Fruit fly (Drosophila melanogaster): ENCODE results near the gene BG642312.

Gene BG642312

DNA sequence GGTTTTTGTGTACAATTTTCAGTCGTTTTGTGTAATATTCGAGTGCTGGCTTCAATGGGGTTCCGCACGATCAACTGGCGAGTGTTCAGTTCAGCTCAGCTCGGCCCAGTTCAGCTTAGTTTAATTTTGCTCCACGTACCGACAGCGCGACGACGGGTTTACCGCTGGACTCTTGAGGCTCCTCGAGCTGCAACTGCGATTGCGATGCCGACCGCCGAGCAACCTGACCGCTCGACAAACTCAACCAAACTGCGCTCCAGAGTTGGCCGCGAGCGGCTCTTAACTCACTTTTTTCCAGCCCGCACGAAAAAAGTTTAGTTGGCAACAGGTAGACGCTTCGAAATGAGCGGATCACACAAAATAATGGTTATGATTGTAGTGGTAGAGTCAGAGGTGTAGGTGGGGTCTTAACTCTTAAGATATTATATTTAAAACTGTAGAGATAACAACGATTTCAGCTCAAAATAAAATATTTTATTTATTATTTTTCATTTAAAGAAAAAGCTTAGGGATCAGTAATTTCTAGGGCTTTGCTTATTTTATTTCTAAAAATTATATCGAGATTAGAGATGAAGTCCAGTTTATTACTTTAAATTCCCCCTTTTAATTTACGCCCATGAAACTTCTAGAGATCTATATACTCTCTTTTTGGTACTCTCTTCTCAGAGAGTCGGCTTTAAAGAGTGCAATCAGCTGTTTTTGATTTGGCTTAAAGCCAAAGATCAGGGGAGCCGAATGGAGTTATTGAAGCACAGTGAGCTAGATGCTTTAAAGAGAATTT lies 23.4 kb upstream of the BG642312 start, which contains the start of gene Best2 (continued):
- TF ChIP-seq luna (GFP tag; optimal IDR thresholded peaks at IDR 0.05) (no peak), unpg (GFP tag; optimal IDR thresholded peaks at IDR 0.05) (peak; percentile 81), CG14441 (GFP tag; IDR thresholded peaks at IDR 0.05) (peak; percentile 89), dmrt99B (tag; optimal IDR thresholded peaks at IDR 0.05) (peak; percentile 96), Fer1 (GFP tag; optimal IDR thresholded peaks at IDR 0.05) (peak; percentile 88), CG13287 (GFP tag; IDR thresholded peaks at IDR 0.05; ENCODE audit: partially characterized antibody) (no peak; the same call in 1 of the 2 replicates), CG10267 (tag; optimal IDR thresholded peaks at IDR 0.05) (peak; percentile 84), dmrt11E (tag; optimal IDR thresholded peaks at IDR 0.05) (peak; percentile 79), zfh2 (GFP tag; optimal IDR thresholded peaks at IDR 0.05) (peak; percentile 72), Dip3 (GFP tag; optimal IDR thresholded peaks at IDR 0.05) (peak; percentile 72), prd (optimal IDR thresholded peaks at IDR 0.05) (no peak), prd (GFP tag; IDR thresholded peaks at IDR 0.05) (peak; percentile 94), ssp (GFP tag; IDR thresholded peaks at IDR 0.05) (peak; percentile 84), CG4282 (GFP tag; optimal IDR thresholded peaks at IDR 0.05) (no peak), maf-S (GFP tag; optimal IDR thresholded peaks at IDR 0.05) (peak; percentile 65), CrebB (tag; optimal IDR thresholded peaks at IDR 0.05) (peak; percentile 50), CG5953 (GFP tag; IDR thresholded peaks at IDR 0.05) (peak; percentile 77), CG7271 (tag; optimal IDR thresholded peaks at IDR 0.05) (no peak), CG7745 (tag; optimal IDR thresholded peaks at IDR 0.05) (no peak), dati (GFP tag; IDR thresholded peaks at IDR 0.05) (no peak), Deaf1 (tag; optimal IDR thresholded peaks at IDR 0.05) (peak; percentile 65), CG9437 (GFP tag; optimal IDR thresholded peaks at IDR 0.05) (peak; percentile 74), eyg (GFP tag; optimal IDR thresholded peaks at IDR 0.05) (peak; percentile 53), MESR4 (GFP tag; optimal IDR thresholded peaks at IDR 0.05) (no peak), Kr (GFP tag; optimal IDR thresholded peaks at IDR 0.05) (no peak), CG7928 (GFP tag; optimal IDR thresholded peaks at IDR 0.05) (peak; percentile 50), jumu (GFP tag; optimal IDR thresholded peaks at IDR 0.05) (peak; percentile 54), trem (tag; optimal IDR thresholded peaks at IDR 0.05) (peak; percentile 56), Sin3A (optimal IDR thresholded peaks at IDR 0.05) (no peak), CG18599 (GFP tag; optimal IDR thresholded peaks at IDR 0.05) (peak; percentile 87), CG10321 (GFP tag; IDR thresholded peaks at IDR 0.05) (peak; percentile 54; the same call in 1 of the 2 replicates), fd102C (GFP tag; optimal IDR thresholded peaks at IDR 0.05) (no peak), CkIIα-i1 (GFP tag; IDR thresholded peaks at IDR 0.05) (no peak; the same call in 1 of the 2 replicates), CG32772 (GFP tag; IDR thresholded peaks at IDR 0.05) (peak; percentile 90), CG2889 (GFP tag; IDR thresholded peaks at IDR 0.05) (peak; percentile 76; the same call in 1 of the 3 replicates), grau (tag; optimal IDR thresholded peaks at IDR 0.05) (peak; percentile 91), CG12769 (tag; optimal IDR thresholded peaks at IDR 0.05) (peak; percentile 56), pum (GFP tag; optimal IDR thresholded peaks at IDR 0.05) (peak; percentile 73), Atf-2 (GFP tag; optimal IDR thresholded peaks at IDR 0.05) (peak; percentile 59), h (optimal IDR thresholded peaks at IDR 0.05) (no peak), CG2875 (GFP tag; optimal IDR thresholded peaks at IDR 0.05) (peak; percentile 68), org-1 (GFP tag; optimal IDR thresholded peaks at IDR 0.05) (peak; percentile 75), ranshi (GFP tag; IDR thresholded peaks at IDR 0.05) (peak; percentile 90), CG15696 (tag; optimal IDR thresholded peaks at IDR 0.05) (peak; percentile 68), exex (tag; optimal IDR thresholded peaks at IDR 0.05) (peak; percentile 43), CG11696 (GFP tag; IDR thresholded peaks at IDR 0.05) (peak; percentile 63; the same call in 1 of the 2 replicates), CG2116 (GFP tag; optimal IDR thresholded peaks at IDR 0.05) (peak; percentile 50), HmgD (GFP tag; optimal IDR thresholded peaks at IDR 0.05) (no peak), schlank (tag; optimal IDR thresholded peaks at IDR 0.05) (peak; percentile 50), Doc2 (GFP tag; IDR thresholded peaks at IDR 0.05) (peak; percentile 50)
